Fruit fly (Drosophila melanogaster) whole organism, embryonic: ENCODE results near the gene CG2901.

Experiments
- CG10147 ChIP-seq: fragments of 200-800 bp; sonication (Bioruptor generic); optimal IDR thresholded peaks from 2 replicates; lab custom pipeline; 2019; ENCODE audit warnings: missing biosample characterization, mild to moderate bottlenecking, missing genetic modification characterization, moderate library complexity
- CG11085 ChIP-seq: fragments of 200-800 bp; sonication (Bioruptor generic); IDR thresholded peaks from 2 replicates; pipeline ENCODE4 v1.3.6; 2022; ENCODE audit warnings: missing biosample characterization, missing genetic modification characterization
- CG13287 ChIP-seq: fragments of 200-800 bp; sonication (Bioruptor generic); IDR thresholded peaks from 2 replicates; pipeline ENCODE4 v1.3.6; 2022; ENCODE audit warnings: missing biosample characterization, missing genetic modification characterization; ENCODE audit not compliant: partially characterized antibody
- CG16863 ChIP-seq: fragments of 200-800 bp; sonication (Bioruptor generic); optimal IDR thresholded peaks from 3 replicates; lab custom pipeline; 2016; ENCODE audit warnings: missing biosample characterization, missing genetic modification characterization
- CG17359 ChIP-seq: fragments of 200-800 bp; sonication (Bioruptor generic); optimal IDR thresholded peaks from 3 replicates; lab custom pipeline; 2018; ENCODE audit warnings: missing biosample characterization, mild to moderate bottlenecking, missing genetic modification characterization, moderate library complexity
- CG17829 ChIP-seq: fragments of 200-800 bp; optimal IDR thresholded peaks from 2 replicates; lab custom pipeline; 2019; ENCODE audit warnings: missing biosample characterization, mild to moderate bottlenecking, missing genetic modification characterization, moderate library complexity
- CG18764 ChIP-seq: fragments of 200-800 bp; sonication (Bioruptor generic); optimal IDR thresholded peaks from 3 replicates; lab custom pipeline; 2016; ENCODE audit warnings: missing biosample characterization, missing genetic modification characterization
- CG4360 ChIP-seq: fragments of 200-800 bp; sonication (Bioruptor generic); IDR thresholded peaks from 2 replicates; pipeline ENCODE4 v1.3.6; 2022; ENCODE audit warnings: missing biosample characterization, missing genetic modification characterization
- CG4424 ChIP-seq: fragments of 200-800 bp; sonication (Bioruptor generic); optimal IDR thresholded peaks from 3 replicates; lab custom pipeline; 2016; ENCODE audit warnings: missing biosample characterization, missing genetic modification characterization
- CG4854 ChIP-seq: fragments of 200-800 bp; sonication (Bioruptor generic); optimal IDR thresholded peaks from 2 replicates; lab custom pipeline; 2016; ENCODE audit warnings: missing biosample characterization, missing genetic modification characterization, inconsistent platforms
- CG6175 ChIP-seq: fragments of 200-800 bp; sonication (Bioruptor generic); IDR thresholded peaks from 3 replicates; pipeline ENCODE4 v1.3.6; 2022; ENCODE audit warnings: missing biosample characterization, missing genetic modification characterization
- CG6765 ChIP-seq: fragments of 200-800 bp; sonication (Bioruptor generic); optimal IDR thresholded peaks from 3 replicates; lab custom pipeline; 2017; ENCODE audit warnings: missing biosample characterization, mild to moderate bottlenecking, missing genetic modification characterization
- CG6854 ChIP-seq: fragments of 200-800 bp; sonication (Bioruptor generic); optimal IDR thresholded peaks from 3 replicates; lab custom pipeline; 2017; ENCODE audit warnings: missing biosample characterization, mild to moderate bottlenecking, missing genetic modification characterization
- CG7928 ChIP-seq: fragments of 200-800 bp; sonication (Bioruptor generic); optimal IDR thresholded peaks from 2 replicates; lab custom pipeline; 2017; ENCODE audit warnings: missing biosample characterization, mild to moderate bottlenecking, missing genetic modification characterization
- Camta ChIP-seq: fragments of 200-800 bp; sonication (Bioruptor generic); optimal IDR thresholded peaks from 2 replicates; lab custom pipeline; 2016; ENCODE audit warnings: missing biosample characterization, missing genetic modification characterization
- Chrac-16 ChIP-seq: fragments of 200-800 bp; sonication (Bioruptor generic); optimal IDR thresholded peaks from 3 replicates; lab custom pipeline; 2016; ENCODE audit warnings: missing biosample characterization, missing genetic modification characterization
- CkIIα-i1 ChIP-seq: fragments of 200-800 bp; sonication (Bioruptor generic); IDR thresholded peaks from 2 replicates; pipeline ENCODE4 v1.3.6; 2022; ENCODE audit warnings: missing biosample characterization, missing genetic modification characterization
- Dad ChIP-seq: fragments of 200-800 bp; sonication (Bioruptor generic); optimal IDR thresholded peaks from 3 replicates; lab custom pipeline; 2016; ENCODE audit warnings: missing biosample characterization, missing genetic modification characterization
- Dip2 ChIP-seq: fragments of 200-800 bp; sonication (Bioruptor generic); IDR thresholded peaks from 2 replicates; pipeline ENCODE4 v1.3.6; 2022; ENCODE audit warnings: missing biosample characterization, missing genetic modification characterization
- E2f1 ChIP-seq: fragments of 200-800 bp; sonication (Bioruptor generic); IDR thresholded peaks from 2 replicates; pipeline ENCODE4 v1.3.6; 2022; ENCODE audit warnings: missing biosample characterization, missing genetic modification characterization
- Hr3 ChIP-seq: fragments of 200-800 bp; sonication (Bioruptor generic); optimal IDR thresholded peaks from 3 replicates; lab custom pipeline; 2016; ENCODE audit warnings: missing biosample characterization, missing genetic modification characterization
- Lim3 ChIP-seq: fragments of 200-800 bp; sonication (Bioruptor generic); IDR thresholded peaks from 2 replicates; pipeline ENCODE4 v1.3.6; 2022; ENCODE audit warnings: missing biosample characterization, missing genetic modification characterization
- Mad ChIP-seq: fragments of 200-800 bp; sonication (Bioruptor generic); optimal IDR thresholded peaks from 2 replicates; lab custom pipeline; 2016; ENCODE audit warnings: missing biosample characterization, missing genetic modification characterization
- NK7.1 ChIP-seq: fragments of 200-800 bp; sonication (Bioruptor generic); optimal IDR thresholded peaks from 3 replicates; lab custom pipeline; 2016; ENCODE audit warnings: missing biosample characterization, missing genetic modification characterization
- Oli ChIP-seq: fragments of 200-800 bp; sonication (Bioruptor generic); optimal IDR thresholded peaks from 2 replicates; lab custom pipeline; 2018; ENCODE audit warnings: missing biosample characterization, mild to moderate bottlenecking, missing genetic modification characterization, moderate library complexity
- Scr ChIP-seq: fragments of 200-800 bp; sonication (Bioruptor generic); IDR thresholded peaks from 2 replicates; pipeline ENCODE4 v1.3.6; 2022; ENCODE audit warnings: missing biosample characterization, missing genetic modification characterization; ENCODE audit not compliant: partially characterized antibody
- Sin3A ChIP-seq: fragments of >200 bp; optimal IDR thresholded peaks from 2 replicates; lab custom pipeline; 2018
- Sox102F ChIP-seq: fragments of 200-800 bp; sonication (Bioruptor generic); optimal IDR thresholded peaks from 2 replicates; lab custom pipeline; 2018; ENCODE audit warnings: missing biosample characterization, mild to moderate bottlenecking, missing genetic modification characterization, moderate library complexity
- bab2 ChIP-seq: fragments of 200-800 bp; sonication (Bioruptor generic); optimal IDR thresholded peaks from 2 replicates; lab custom pipeline; 2016; ENCODE audit warnings: missing biosample characterization, missing genetic modification characterization
- cad ChIP-seq: fragments of >200 bp; optimal IDR thresholded peaks from 2 replicates; lab custom pipeline; 2017; ENCODE audit warnings: missing biosample characterization, missing genetic modification characterization
- cas ChIP-seq: fragments of 200-800 bp; sonication (Bioruptor generic); IDR thresholded peaks from 2 replicates; pipeline ENCODE4 v1.3.6; 2022; ENCODE audit warnings: missing biosample characterization, missing genetic modification characterization
- disco-r ChIP-seq: fragments of 200-800 bp; sonication (Bioruptor generic); optimal IDR thresholded peaks from 2 replicates; lab custom pipeline; 2016; ENCODE audit warnings: missing biosample characterization, missing genetic modification characterization
- dmrt11E ChIP-seq: fragments of 200-800 bp; sonication (Bioruptor generic); optimal IDR thresholded peaks from 3 replicates; lab custom pipeline; 2018; ENCODE audit warnings: missing biosample characterization, mild to moderate bottlenecking, missing genetic modification characterization, moderate library complexity
- exex ChIP-seq: fragments of 200-800 bp; sonication (Bioruptor generic); optimal IDR thresholded peaks from 4 replicates; lab custom pipeline; 2018; ENCODE audit warnings: missing biosample characterization, mild to moderate bottlenecking, missing genetic modification characterization, moderate library complexity
- gcm2 ChIP-seq: fragments of 200-800 bp; sonication (Bioruptor generic); optimal IDR thresholded peaks from 2 replicates; lab custom pipeline; 2016; ENCODE audit warnings: missing biosample characterization, missing genetic modification characterization
- gro ChIP-seq: fragments of 200-800 bp; sonication (Bioruptor generic); optimal IDR thresholded peaks from 2 replicates; lab custom pipeline; 2016; ENCODE audit warnings: missing biosample characterization, missing genetic modification characterization
- gt ChIP-seq: fragments of 200-800 bp; sonication (Bioruptor generic); IDR thresholded peaks from 2 replicates; pipeline ENCODE4 v1.3.6; 2022; ENCODE audit warnings: missing biosample characterization, missing genetic modification characterization
- jing ChIP-seq: fragments of 200-800 bp; sonication (Bioruptor generic); optimal IDR thresholded peaks from 2 replicates; lab custom pipeline; 2018; ENCODE audit warnings: missing biosample characterization, mild to moderate bottlenecking, missing genetic modification characterization
- klu ChIP-seq: fragments of 200-800 bp; sonication (Bioruptor generic); IDR thresholded peaks from 2 replicates; pipeline ENCODE4 v1.3.6; 2022; ENCODE audit warnings: missing biosample characterization, missing genetic modification characterization
- kni ChIP-seq: fragments of 200-800 bp; sonication (Bioruptor generic); optimal IDR thresholded peaks from 3 replicates; lab custom pipeline; 2017; ENCODE audit warnings: mild to moderate bottlenecking, missing biosample characterization, missing genetic modification reagents, missing genetic modification characterization
- lola ChIP-seq, 3 experiments: fragments of >200 bp in 2 of 3; fragments of 200-800 bp in 1 of 3; sonication (Bioruptor generic) in 1 of 3; optimal IDR thresholded peaks; 2 replicates each; lab custom pipeline; 2017 to 2019; ENCODE audit warnings: missing biosample characterization in 3 of 3, missing genetic modification characterization in 3 of 3, mild to moderate bottlenecking in 1 of 3, moderate library complexity in 1 of 3
- mld ChIP-seq: fragments of 200-800 bp; sonication (Bioruptor generic); IDR thresholded peaks from 3 replicates; pipeline ENCODE4 v1.3.6; 2022; ENCODE audit warnings: missing biosample characterization, missing genetic modification characterization; ENCODE audit not compliant: partially characterized antibody
- otp ChIP-seq: fragments of 200-800 bp; sonication (Bioruptor generic); IDR thresholded peaks from 3 replicates; pipeline ENCODE4, ENCODE4 v1.3.6; 2022; ENCODE audit warnings: missing biosample characterization, missing genetic modification characterization
- p53 ChIP-seq: fragments of 200-800 bp; sonication (Bioruptor generic); optimal IDR thresholded peaks from 2 replicates; lab custom pipeline; 2016; ENCODE audit warnings: missing biosample characterization, missing genetic modification characterization
- phol ChIP-seq: fragments of 200-800 bp; sonication (Bioruptor generic); optimal IDR thresholded peaks from 3 replicates; lab custom pipeline; 2018; ENCODE audit warnings: missing biosample characterization, mild to moderate bottlenecking, missing genetic modification characterization, moderate library complexity
- row ChIP-seq: fragments of 200-800 bp; sonication (Bioruptor generic); IDR thresholded peaks from 3 replicates; pipeline ENCODE4 v1.3.6; 2022; ENCODE audit warnings: missing biosample characterization, missing genetic modification characterization
- run ChIP-seq: fragments of 200-800 bp; sonication (Bioruptor generic); optimal IDR thresholded peaks from 3 replicates; lab custom pipeline; 2018; ENCODE audit warnings: missing biosample characterization, mild to moderate bottlenecking, missing genetic modification characterization
- sima ChIP-seq: fragments of 200-800 bp; sonication (Bioruptor generic); optimal IDR thresholded peaks from 2 replicates; lab custom pipeline; 2016; ENCODE audit warnings: missing biosample characterization, missing genetic modification characterization
- sr ChIP-seq: fragments of 200-800 bp; sonication (Bioruptor generic); IDR thresholded peaks from 3 replicates; pipeline ENCODE4 v1.3.6; 2022; ENCODE audit warnings: missing biosample characterization, missing genetic modification characterization
- trh ChIP-seq: fragments of 200-800 bp; sonication (Bioruptor generic); optimal IDR thresholded peaks from 2 replicates; lab custom pipeline; 2016; ENCODE audit warnings: missing biosample characterization, missing genetic modification characterization
- zfh1 ChIP-seq: fragments of 200-800 bp; sonication (Bioruptor generic); IDR thresholded peaks from 3 replicates; pipeline ENCODE4 v1.3.6; 2022; ENCODE audit warnings: missing biosample characterization, missing genetic modification characterization

The CG2901 gene

dm6 chrX:3838648-3839047, 10.7 kb downstream of the CG2901 start (continued):
- TF ChIP-seq otp (GFP tag; lab: Robert Waterston, UW) = peak; percentile 84
- TF ChIP-seq Oli (tag; lab: Kevin White, UChicago) = peak; percentile 81
- peak; percentile 28 for TF ChIP-seq trh (GFP tag; lab: Kevin White, UChicago)
- peak; percentile 62 for TF ChIP-seq jing (GFP tag; lab: Kevin White, UChicago)
- peak; percentile 33 for TF ChIP-seq kni
- no peak for TF ChIP-seq CG13287 (GFP tag; lab: Robert Waterston, UW)
- peak; percentile 22 for TF ChIP-seq exex
- TF ChIP-seq NK7.1 = peak; percentile 48
- peak; percentile 64 for TF ChIP-seq Dad (GFP tag; lab: Kevin White, UChicago)
- no peak for TF ChIP-seq Dip2 (GFP tag; lab: Robert Waterston, UW)
- TF ChIP-seq phol (tag; lab: Kevin White, UChicago) = peak; percentile 79
- TF ChIP-seq bab2 (GFP tag; lab: Kevin White, UChicago) = peak; percentile 80
- TF ChIP-seq Hr3 (GFP tag; lab: Kevin White, UChicago) = peak; percentile 60
- TF ChIP-seq CG4854 (GFP tag; lab: Kevin White, UChicago) = peak; percentile 58
- TF ChIP-seq CG18764 (GFP tag; lab: Kevin White, UChicago) = peak; percentile 54
- no peak for TF ChIP-seq CG7928 (GFP tag; lab: Kevin White, UChicago)
- 0 out of 3 replicates have a peak, but pooled peaks have one; percentile 35 for TF ChIP-seq CG6175 (GFP tag; lab: Robert Waterston, UW)
- peak; percentile 77 for TF ChIP-seq dmrt11E
- no peak for TF ChIP-seq cad (GFP tag; lab: Kevin White, UChicago)
- TF ChIP-seq CG4424 = peak; percentile 80
- peak; percentile 49; the same call in 1 of the 2 replicates for TF ChIP-seq klu (GFP tag; lab: Robert Waterston, UW)
- TF ChIP-seq row (GFP tag; lab: Robert Waterston, UW) = peak; percentile 84
- 0 out of 2 replicates have a peak, but pooled peaks have one; percentile 30 for TF ChIP-seq CG11085 (GFP tag; lab: Robert Waterston, UW)
- peak; percentile 81 for TF ChIP-seq CG16863
- peak; percentile 42; the same call in 1 of the 2 replicates for TF ChIP-seq gt
- peak; percentile 75 for TF ChIP-seq E2f1 (GFP tag; lab: Robert Waterston, UW)
- TF ChIP-seq Mad (GFP tag; lab: Kevin White, UChicago) = peak; percentile 68
- TF ChIP-seq Chrac-16 (GFP tag; lab: Kevin White, UChicago) = peak; percentile 77
- peak; percentile 58 for TF ChIP-seq Camta (GFP tag; lab: Kevin White, UChicago)
- peak; percentile 60 for TF ChIP-seq CG4360
- no peak for TF ChIP-seq p53 (GFP tag; lab: Kevin White, UChicago)
- peak; percentile 52; the same call in 1 of the 2 replicates for TF ChIP-seq cas (GFP tag; lab: Robert Waterston, UW)
- peak; percentile 30; the same call in 1 of the 3 replicates for TF ChIP-seq sr (GFP tag; lab: Robert Waterston, UW)
- TF ChIP-seq CG10147 (GFP tag; lab: Kevin White, UChicago) = peak; percentile 65
- TF ChIP-seq CkIIα-i1 (GFP tag; lab: Robert Waterston, UW) = no peak
- TF ChIP-seq gcm2 = peak; percentile 55
- TF ChIP-seq CG6854 (GFP tag; lab: Kevin White, UChicago) = peak; percentile 57
- peak; percentile 68 for TF ChIP-seq disco-r (GFP tag; lab: Kevin White, UChicago)
- TF ChIP-seq CG17359 (tag; lab: Kevin White, UChicago) = peak; percentile 86
- peak; percentile 62 for TF ChIP-seq run (tag; lab: Kevin White, UChicago)
- TF ChIP-seq lola (GFP tag; optimal IDR thresholded peaks at IDR 0.05; lab: Kevin White, UChicago) = peak in 1 of 3 experiments; percentile 67
- TF ChIP-seq Sin3A (lab: Kevin White, UChicago) = no peak
- peak; percentile 57 for TF ChIP-seq CG6765 (GFP tag; lab: Kevin White, UChicago)
- TF ChIP-seq Lim3 (GFP tag; lab: Robert Waterston, UW) = peak; percentile 34; the same call in 1 of the 2 replicates
- TF ChIP-seq gro (GFP tag; lab: Kevin White, UChicago) = peak; percentile 80
- peak; percentile 69 for TF ChIP-seq CG17829
- peak; percentile 82 for TF ChIP-seq Sox102F (GFP tag; lab: Kevin White, UChicago)
- TF ChIP-seq mld (GFP tag; lab: Robert Waterston, UW) = no peak
- no peak for TF ChIP-seq Scr (GFP tag; lab: Robert Waterston, UW)
- no peak for TF ChIP-seq sima (GFP tag; lab: Kevin White, UChicago)
- TF ChIP-seq zfh1 (GFP tag; lab: Robert Waterston, UW) = peak; percentile 79
